Fruit fly (Drosophila melanogaster): ENCODE results near the gene PH4alphaSG1.

DNA sequence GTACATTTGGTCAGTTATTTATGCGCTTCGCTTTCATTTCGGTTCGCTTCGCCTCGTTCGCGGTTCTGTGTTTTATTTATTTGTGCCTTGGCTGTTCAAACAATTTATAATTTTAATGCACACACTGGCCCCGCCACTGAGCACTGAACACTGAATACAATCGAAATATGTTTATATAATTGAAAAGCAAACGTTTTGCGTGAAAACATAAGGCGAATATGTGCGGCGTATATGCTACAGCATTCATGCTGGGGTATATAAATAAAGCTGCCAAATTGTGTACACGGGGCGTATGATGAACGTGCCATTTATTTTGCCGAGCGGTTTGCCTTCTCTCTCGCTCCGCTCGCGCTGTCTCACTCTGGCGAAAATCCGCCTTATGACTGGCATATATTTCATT lies 31.5 kb upstream of the PH4alphaSG1 start:
- TF ChIP-seq ttk (optimal IDR thresholded peaks at IDR 0.05) = no peak
- no peak for TF ChIP-seq h (optimal IDR thresholded peaks at IDR 0.05)
- TF ChIP-seq insv (optimal IDR thresholded peaks at IDR 0.05) = no peak

Measured in Kc167 (cell line).